Worm (Caenorhabditis elegans): ENCODE measurements around the gene vps-24.

DNA sequence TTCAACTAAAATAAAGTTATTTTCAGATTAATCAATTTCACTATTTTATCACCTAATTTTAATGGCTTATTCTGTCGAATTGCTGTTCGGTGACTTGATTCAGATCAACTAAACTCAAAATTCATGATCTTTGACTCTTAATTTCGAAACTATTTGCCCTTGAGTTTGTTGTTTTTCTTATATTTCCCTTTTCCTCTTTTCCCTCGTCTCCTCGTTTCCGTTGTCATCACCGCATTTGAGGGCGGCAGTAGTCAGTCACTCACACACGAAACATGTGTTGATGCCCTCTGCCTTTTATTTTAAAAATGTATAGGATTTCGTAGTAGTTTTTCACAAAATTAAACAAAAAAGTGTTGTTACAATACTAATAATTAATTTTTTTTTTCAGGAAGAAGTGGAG is 1.1 kb downstream of the vps-24 start, which contains the start of gene rnh-1.0:
- TF ChIP-seq unc-86 (tag; optimal IDR thresholded peaks at IDR 0.05) (no peak), fkh-10 (GFP tag; optimal IDR thresholded peaks at IDR 0.05) (no peak), pha-4 (tag; optimal IDR thresholded peaks at IDR 0.05) (no peak), pqm-1 (tag; optimal IDR thresholded peaks at IDR 0.05) (no peak), ceh-31 (tag; optimal IDR thresholded peaks at IDR 0.05) (no peak), ama-1 (optimal IDR thresholded peaks at IDR 0.05) (no peak), pax-1 (tag; optimal IDR thresholded peaks at IDR 0.05) (no peak), elt-2 (tag; optimal IDR thresholded peaks at IDR 0.05) (no peak)
